Worm (Caenorhabditis elegans): ENCODE data around the gene arrd-18.

DNA sequence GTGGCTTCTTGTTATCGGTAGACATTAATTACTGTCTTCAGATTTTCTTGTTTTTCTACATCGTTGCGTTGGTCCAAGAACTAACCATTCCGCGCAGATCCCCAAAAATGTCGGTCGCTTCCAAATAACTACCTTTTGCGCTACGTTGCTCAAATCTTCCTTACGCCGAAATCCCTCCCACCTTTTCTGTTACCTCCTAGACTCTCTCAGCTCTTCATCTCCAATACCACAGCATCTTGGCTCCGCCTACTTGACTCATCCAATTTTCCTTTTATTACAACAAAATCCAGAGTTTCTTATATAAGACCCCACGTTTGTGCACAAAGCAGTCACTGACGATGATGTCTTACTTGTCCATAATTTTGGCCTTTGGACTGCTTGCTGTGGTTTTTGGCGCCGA, 41.0 kb upstream of the arrd-18 start, which contains the start of gene C17B7.12:
- TF ChIP-seq nhr-12 (tag; optimal IDR thresholded peaks at IDR 0.05) (no peak), mep-1 (tag; optimal IDR thresholded peaks at IDR 0.05) (no peak), ham-2 (GFP tag; optimal IDR thresholded peaks at IDR 0.05) (no peak), lin-13 (tag; optimal IDR thresholded peaks at IDR 0.05) (no peak)
